Fruit fly (Drosophila melanogaster) whole organism, pupa: Measurements from ENCODE around the gene Mics1.

Source experiments
- CG8301 ChIP-seq: fragments of 200-800 bp; sonication (Bioruptor generic); optimal IDR thresholded peaks from 2 replicates; lab custom pipeline; 2018; ENCODE audit warnings: missing biosample characterization, mild to moderate bottlenecking, missing genetic modification characterization
- Pif1A ChIP-seq: fragments of 200-800 bp; sonication (Bioruptor generic); optimal IDR thresholded peaks from 3 replicates; lab custom pipeline; 2016; ENCODE audit warnings: missing biosample characterization, missing genetic modification characterization
- fd96Ca ChIP-seq: fragments of 200-800 bp; sonication (Bioruptor generic); IDR thresholded peaks from 3 replicates; pipeline ENCODE4 v1.3.6; 2022; ENCODE audit warnings: missing biosample characterization, missing genetic modification characterization

DNA sequence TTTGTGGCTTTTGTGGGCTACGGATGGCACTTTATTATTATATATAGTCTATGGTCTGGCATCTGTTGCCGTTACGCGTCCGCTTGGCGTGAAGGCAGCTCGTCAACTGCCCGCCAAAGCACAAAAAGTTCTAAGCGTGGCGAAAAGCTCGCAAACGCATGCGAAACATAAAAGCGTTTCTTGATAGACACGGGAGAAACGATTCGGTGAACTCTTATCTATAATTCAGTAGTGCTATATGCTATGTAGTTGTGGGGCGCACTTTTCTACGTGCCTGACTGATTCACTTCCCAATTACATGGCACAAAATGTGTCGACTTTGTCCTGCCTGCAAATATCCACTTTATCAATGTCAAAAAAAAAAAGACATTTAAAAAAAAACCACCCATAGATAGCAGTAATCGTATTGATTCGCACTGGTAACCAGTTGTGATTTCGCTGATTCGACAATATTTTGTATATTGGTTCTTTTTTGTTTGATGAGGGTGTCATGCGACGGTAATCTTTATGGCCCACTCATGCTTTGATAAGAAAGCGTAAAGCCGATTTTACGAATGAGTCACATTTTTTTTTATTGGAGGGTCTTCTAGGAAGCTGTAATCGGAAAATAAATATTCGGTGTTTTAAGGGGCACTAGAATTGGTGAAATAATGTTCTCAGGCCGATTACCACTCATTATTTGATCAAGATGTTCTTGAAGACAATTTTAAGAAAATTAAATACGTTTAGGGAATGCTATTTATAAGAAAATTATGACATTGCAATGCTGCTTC is 3.0 kb upstream of the Mics1 start, which contains the start of gene alpha-Est9:
- TF ChIP-seq CG8301 (no peak), fd96Ca (GFP tag; lab: Robert Waterston, UW) (no peak), Pif1A (GFP tag; lab: Kevin White, UChicago) (no peak)
